Fruit fly (Drosophila melanogaster) whole organism, embryonic: ENCODE measurements around the gene CG7906.

ENCODE experiments used
- CG31224 ChIP-seq: fragments of 200-800 bp; sonication (Bioruptor generic); IDR thresholded peaks from 2 replicates; pipeline ENCODE4 v1.3.6; 2022; ENCODE audit warnings: missing biosample characterization, missing genetic modification characterization
- CG31365 ChIP-seq: fragments of 200-800 bp; sonication (Bioruptor generic); optimal IDR thresholded peaks from 2 replicates; lab custom pipeline; 2018; ENCODE audit warnings: missing biosample characterization, mild to moderate bottlenecking, missing genetic modification characterization
- HmgD ChIP-seq: fragments of 200-800 bp; sonication (Bioruptor generic); optimal IDR thresholded peaks from 3 replicates; lab custom pipeline; 2016; ENCODE audit warnings: missing biosample characterization, missing genetic modification characterization
- Lhr ChIP-seq: fragments of 200-800 bp; sonication (Bioruptor generic); optimal IDR thresholded peaks from 3 replicates; lab custom pipeline; 2017; ENCODE audit warnings: mild to moderate bottlenecking, missing biosample characterization, missing genetic modification reagents, missing genetic modification characterization
- Myb ChIP-seq: fragments of 200-800 bp; sonication (Bioruptor generic); optimal IDR thresholded peaks from 2 replicates; lab custom pipeline; 2016; ENCODE audit warnings: missing biosample characterization, missing genetic modification characterization
- Ravus ChIP-seq: fragments of 200-800 bp; sonication (Bioruptor generic); IDR thresholded peaks from 2 replicates; pipeline ENCODE4 v1.3.6; 2022; ENCODE audit warnings: missing biosample characterization, missing genetic modification characterization
- Side ChIP-seq: fragments of 200-800 bp; sonication (Bioruptor generic); optimal IDR thresholded peaks from 2 replicates; lab custom pipeline; 2016; ENCODE audit warnings: missing biosample characterization, missing genetic modification characterization
- cad ChIP-seq: fragments of >200 bp; optimal IDR thresholded peaks from 2 replicates; lab custom pipeline; 2017; ENCODE audit warnings: missing biosample characterization, missing genetic modification characterization
- dm ChIP-seq: fragments of 200-800 bp; sonication (Bioruptor generic); optimal IDR thresholded peaks from 3 replicates; lab custom pipeline; 2016; ENCODE audit warnings: missing biosample characterization, missing genetic modification characterization
- fd64A ChIP-seq: fragments of 200-800 bp; sonication (Bioruptor generic); optimal IDR thresholded peaks from 3 replicates; lab custom pipeline; 2018; ENCODE audit warnings: missing biosample characterization, mild to moderate bottlenecking, missing genetic modification characterization
- psq ChIP-seq: fragments of 200-800 bp; sonication (Bioruptor generic); optimal IDR thresholded peaks from 2 replicates; lab custom pipeline; 2017; ENCODE audit warnings: missing biosample characterization, missing genetic modification characterization

dm6 chr3L:14272109-14273070, 36.0 kb downstream of the CG7906 start:
- TF ChIP-seq Myb (GFP tag; lab: Kevin White, UChicago) (no peak), CG31365 (tag; lab: Kevin White, UChicago) (no peak), psq (GFP tag; lab: Kevin White, UChicago) (peak; percentile 76), Lhr (GFP tag; lab: Kevin White, UChicago) (peak; percentile 80), Ravus (GFP tag; lab: Robert Waterston, UW) (no peak), fd64A (GFP tag; lab: Kevin White, UChicago) (no peak), dm (GFP tag; lab: Kevin White, UChicago) (peak; percentile 9), HmgD (GFP tag; lab: Kevin White, UChicago) (no peak), CG31224 (GFP tag; lab: Robert Waterston, UW) (peak; percentile 68), cad (GFP tag; lab: Kevin White, UChicago) (no peak), Side (GFP tag; lab: Kevin White, UChicago) (no peak)
